Worm (Caenorhabditis elegans): ENCODE measurements around the gene F49F1.5.
"Not testable (repeated sequence)": the region's sequence is repeated elsewhere in the genome, so short reads cannot be mapped to it uniquely, and the experiment has no call there.

F49F1.5 gene

DNA sequence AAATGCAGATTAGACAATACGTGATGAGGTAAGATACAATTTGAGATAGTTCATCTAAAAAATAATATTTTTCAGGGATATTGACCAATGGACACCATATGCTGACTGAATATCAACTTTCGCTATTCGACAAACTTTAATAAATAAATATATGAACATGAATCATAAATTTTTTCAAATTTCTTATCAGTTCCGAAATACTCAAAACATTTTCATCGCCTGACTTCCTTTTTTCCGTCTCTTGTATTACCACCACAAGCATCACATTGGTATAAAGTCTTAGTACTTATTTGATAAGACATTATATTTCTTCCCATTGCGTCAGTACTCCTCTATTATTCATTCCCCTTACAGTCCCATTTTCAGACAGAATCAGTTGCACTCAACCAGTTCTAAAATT lies 31.9 kb upstream of the F49F1.5 start, which contains the start of the genes K08D10.10 and R07C12.1:
TSS of gene K08D10.10 (plus strand) at position 93 of the 400 bp plus-strand sequence.
TSS of gene R07C12.1 (plus strand) at position 314 of the 400 bp plus-strand sequence.
- TF ChIP-seq spr-3 (GFP tag; optimal IDR thresholded peaks at IDR 0.05) (no peak), ceh-44 (GFP tag; IDR thresholded peaks at IDR 0.05) (no peak), nhr-102 (tag; optimal IDR thresholded peaks at IDR 0.05) (no peak), nhr-28 (tag; optimal IDR thresholded peaks at IDR 0.05) (peak; percentile 14), hlh-11 (tag; optimal IDR thresholded peaks at IDR 0.05) (peak; percentile 1), ZK546.5 (tag; optimal IDR thresholded peaks at IDR 0.05) (no peak), lin-13 (GFP tag; optimal IDR thresholded peaks at IDR 0.05) (no peak), jun-1 (tag; optimal IDR thresholded peaks at IDR 0.05) (no peak), pqm-1 (tag; optimal IDR thresholded peaks at IDR 0.05) (peak; percentile 6)

- peak; percentile 27 for TF ChIP-seq pqm-1 (tag; optimal IDR thresholded peaks at IDR 0.05)
- peak; percentile 16; the same call in 1 of the 2 replicates for TF ChIP-seq dmd-6 (GFP tag; IDR thresholded peaks at IDR 0.05)
- no peak for TF ChIP-seq mxl-2 (GFP tag; conservative IDR thresholded peaks at IDR 0.05)
- TF ChIP-seq tag-97 (GFP tag; IDR thresholded peaks at IDR 0.05): no peak
These were observed 29.9 kb upstream of the F49F1.5 start for ce11 chrIV:4150138-4150537.

- TF ChIP-seq egl-43 (GFP tag; IDR thresholded peaks at IDR 0.05): no peak
- TF ChIP-seq hlh-11 (tag; optimal IDR thresholded peaks at IDR 0.05): peak; percentile 41
- no peak for TF ChIP-seq mxl-2 (GFP tag; conservative IDR thresholded peaks at IDR 0.05)
- no peak for TF ChIP-seq pha-4 (GFP tag; IDR thresholded peaks at IDR 0.05)
- no peak for TF ChIP-seq pha-4 (tag; optimal IDR thresholded peaks at IDR 0.05)
- TF ChIP-seq ceh-62 (tag; optimal IDR thresholded peaks at IDR 0.05): no peak
- peak; percentile 76 for TF ChIP-seq nhr-28 (tag; optimal IDR thresholded peaks at IDR 0.05)
- TF ChIP-seq Y5F2A.4 (GFP tag; optimal IDR thresholded peaks at IDR 0.05): no peak
- TF ChIP-seq dmd-9 (GFP tag; IDR thresholded peaks at IDR 0.05): no peak
- peak; percentile 93 for TF ChIP-seq pqm-1 (tag; optimal IDR thresholded peaks at IDR 0.05)
- TF ChIP-seq php-3 (GFP tag; IDR thresholded peaks at IDR 0.05): peak; percentile 62; the same call in 1 of the 2 replicates
- no peak for TF ChIP-seq hif-1 (tag; optimal IDR thresholded peaks at IDR 0.05)
- TF ChIP-seq sdz-12 (GFP tag; optimal IDR thresholded peaks at IDR 0.05): no peak
- peak; percentile 75 for TF ChIP-seq nhr-77 (tag; optimal IDR thresholded peaks at IDR 0.05)
- no peak for TF ChIP-seq zag-1 (tag; optimal IDR thresholded peaks at IDR 0.05)
- no peak for TF ChIP-seq fos-1 (tag; optimal IDR thresholded peaks at IDR 0.05)
- TF ChIP-seq lir-3 (tag; optimal IDR thresholded peaks at IDR 0.05): no peak
- no peak for TF ChIP-seq snpc-4 (tag; optimal IDR thresholded peaks at IDR 0.05)
- no peak for TF ChIP-seq mes-2 (tag; optimal IDR thresholded peaks at IDR 0.05; ENCODE audit: poor library complexity, severe bottlenecking)
- TF ChIP-seq dve-1 (tag; optimal IDR thresholded peaks at IDR 0.05; ENCODE audit: insufficient read depth): peak; percentile 40
- no peak for TF ChIP-seq ama-1 (optimal IDR thresholded peaks at IDR 0.05)
- TF ChIP-seq dmd-6 (GFP tag; IDR thresholded peaks at IDR 0.05): peak; percentile 70
These were observed 27.7 kb upstream of the F49F1.5 start for ce11 chrIV:4147891-4148290.

ce11 chrIV:4144784-4145183 lies 24.6 kb upstream of the F49F1.5 start, which contains the start of gene R07C12.3:
R07C12.3 (plus strand) TSS chrIV:4145084.
- TF ChIP-seq unc-62 (GFP tag; optimal IDR thresholded peaks at IDR 0.05 in 1 of 2) (peak in 1 of 2 experiments; percentile 36), unc-62 (tag; optimal IDR thresholded peaks at IDR 0.05) (no peak), unc-130 (GFP tag; optimal IDR thresholded peaks at IDR 0.05) (no peak)

DNA sequence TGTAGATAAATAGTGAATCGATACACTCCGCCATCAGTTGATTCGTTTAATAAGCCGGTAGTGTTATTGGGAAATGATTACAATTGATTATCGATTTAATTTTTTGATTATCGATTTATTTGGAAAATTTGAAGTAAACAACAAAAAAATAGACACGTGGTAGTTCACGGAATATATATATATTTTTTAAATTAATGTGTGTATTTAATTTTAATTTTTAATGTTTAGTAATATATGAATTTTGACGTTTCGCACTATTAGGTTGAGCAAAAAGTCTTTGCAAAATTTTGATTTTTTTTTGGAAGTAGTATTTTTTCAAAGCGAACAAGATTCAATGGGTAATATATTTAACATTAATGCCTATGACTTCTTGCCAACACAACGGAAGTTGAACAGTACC lies 22.8 kb upstream of the F49F1.5 start, which contains the start of gene F49F1.12:
TSS of gene F49F1.12 (minus strand) at position 101 of the 400 bp plus-strand sequence.
- TF ChIP-seq unc-39 (tag; optimal IDR thresholded peaks at IDR 0.05); lin-15B (tag; optimal IDR thresholded peaks at IDR 0.05); zip-11 (GFP tag; IDR thresholded peaks at IDR 0.05): not testable (repeated sequence)

Measured in whole organism, L4 larva.